Worm (Caenorhabditis elegans) whole organism, L3 larva: Measurements from ENCODE around the gene dhs-21.

Experiments used
- ama-1 ChIP-seq: fragments of 150-350 bp; optimal IDR thresholded peaks from 2 replicates; lab custom pipeline; 2018
- fkh-10 ChIP-seq: sonication (generic microtip); optimal IDR thresholded peaks from 2 replicates; lab custom pipeline; 2017; ENCODE audit warnings: missing biosample characterization, missing genetic modification reagents, missing genetic modification characterization
- nhr-237 ChIP-seq: fragments of 150-350 bp; optimal IDR thresholded peaks from 2 replicates; lab custom pipeline; 2014; ENCODE audit warnings: missing biosample characterization, missing genetic modification characterization
- pha-4 ChIP-seq: fragments of 150-350 bp; optimal IDR thresholded peaks from 2 replicates; lab custom pipeline; 2014; ENCODE audit warnings: missing biosample characterization, missing genetic modification reagents, missing genetic modification characterization
- zag-1 ChIP-seq: fragments of 150-350 bp; optimal IDR thresholded peaks from 2 replicates; lab custom pipeline; 2014; ENCODE audit warnings: missing biosample characterization, missing genetic modification characterization

DNA sequence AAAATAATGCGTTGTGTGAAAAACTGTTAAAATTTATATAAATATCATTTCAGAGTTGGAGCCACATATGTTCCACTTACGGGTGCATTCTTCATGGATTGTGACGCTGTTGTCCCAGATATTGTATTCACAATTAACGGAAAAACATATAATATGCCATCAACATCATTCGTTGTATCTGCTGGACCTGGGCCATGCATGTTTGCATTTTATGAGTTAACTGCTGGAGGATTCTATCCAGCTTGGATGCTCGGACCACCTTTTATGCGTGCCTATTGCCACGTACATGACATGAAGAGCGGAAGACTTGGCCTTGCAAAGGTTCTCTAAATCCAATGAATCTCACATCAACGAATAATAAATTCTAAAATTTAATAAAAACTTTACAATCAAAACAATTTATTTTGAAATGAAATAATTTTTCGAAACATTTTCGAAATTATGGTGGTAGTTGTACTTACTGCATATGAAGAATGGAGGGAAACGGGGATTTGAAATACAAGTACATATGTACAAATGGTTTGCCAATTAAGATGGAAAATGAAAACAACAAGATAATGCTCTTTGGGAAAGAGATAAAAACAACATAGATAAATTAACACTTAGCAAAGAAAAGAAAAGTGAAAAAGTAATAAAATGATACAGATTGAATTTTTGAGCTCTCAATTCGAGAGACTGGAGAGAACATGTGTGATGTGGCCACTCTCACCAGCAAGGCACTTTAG lies 10.5 kb upstream of the dhs-21 start:
- TF ChIP-seq ama-1: no peak
- TF ChIP-seq zag-1 (tag; lab: Kevin White, UChicago): no peak
- no peak for TF ChIP-seq nhr-237 (tag; lab: Kevin White, UChicago)
- TF ChIP-seq fkh-10 (GFP tag; lab: Kevin White, UChicago): no peak
- no peak for TF ChIP-seq pha-4 (tag; lab: Kevin White, UChicago)
